Worm (Caenorhabditis elegans): Measurements from ENCODE around the gene cas-1.

cas-1 gene

ce11 chrX:16821533-16821932, 8.1 kb upstream of the cas-1 start:
- TF ChIP-seq akir-1 (GFP tag; optimal IDR thresholded peaks at IDR 0.05) (no peak), nhr-179 (tag; optimal IDR thresholded peaks at IDR 0.05) (no peak), ztf-26 (tag; optimal IDR thresholded peaks at IDR 0.05) (no peak)

- TF ChIP-seq nfyb-1 (GFP tag; IDR thresholded peaks at IDR 0.05) (no peak), lir-1 (GFP tag; conservative IDR thresholded peaks at IDR 0.05) (no peak), B0261.1 (tag; optimal IDR thresholded peaks at IDR 0.05) (no peak), ztf-26 (tag; optimal IDR thresholded peaks at IDR 0.05) (no peak), gei-17 (GFP tag; optimal IDR thresholded peaks at IDR 0.05) (no peak), B0336.3 (GFP tag; IDR thresholded peaks at IDR 0.05) (no peak), B0019.2 (GFP tag; conservative IDR thresholded peaks at IDR 0.05) (no peak), egl-44 (GFP tag; IDR thresholded peaks at IDR 0.05) (no peak)
These were observed 4.8 kb upstream of the cas-1 start for ce11 chrX:16818271-16818670.

DNA sequence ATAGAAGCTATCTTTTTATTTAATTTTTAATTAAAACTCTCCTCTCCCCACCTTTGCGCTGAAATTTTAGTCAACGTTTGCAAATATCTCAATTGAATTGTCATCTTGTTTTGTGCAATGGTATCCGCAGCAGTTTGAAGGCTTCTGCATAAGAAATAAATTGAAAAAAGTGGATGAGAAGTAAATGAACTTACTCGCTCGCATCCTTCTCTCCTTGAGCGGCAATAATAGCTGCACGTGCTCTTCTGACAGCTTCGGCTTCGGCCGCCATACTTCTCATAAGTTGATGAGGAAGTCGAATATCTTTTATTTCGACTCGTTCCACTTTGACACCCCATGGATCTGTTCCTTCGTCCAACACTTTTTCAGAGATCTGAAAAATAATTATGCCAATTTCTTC, 3.4 kb upstream of the cas-1 start:
- TF ChIP-seq snpc-4 (GFP tag; optimal IDR thresholded peaks at IDR 0.05) (no peak), snpc-4 (tag; optimal IDR thresholded peaks at IDR 0.05) (no peak), Y67H2A.10 (GFP tag; conservative IDR thresholded peaks at IDR 0.05) (no peak), nfya-2 (GFP tag; IDR thresholded peaks at IDR 0.05) (no peak), B0035.1 (tag; optimal IDR thresholded peaks at IDR 0.05) (no peak), nhr-27 (tag; optimal IDR thresholded peaks at IDR 0.05) (no peak), lin-54 (GFP tag; optimal IDR thresholded peaks at IDR 0.05) (no peak), aptf-3 (GFP tag; IDR thresholded peaks at IDR 0.05) (no peak), let-607 (tag; optimal IDR thresholded peaks at IDR 0.05) (no peak), hlh-12 (tag; optimal IDR thresholded peaks at IDR 0.05) (no peak), ztf-28 (GFP tag; IDR thresholded peaks at IDR 0.05) (no peak), ceh-100 (GFP tag; IDR thresholded peaks at IDR 0.05) (no peak), hlh-26 (GFP tag; conservative IDR thresholded peaks at IDR 0.05) (no peak), rec-8 (tag; optimal IDR thresholded peaks at IDR 0.05) (no peak), mcd-1 (GFP tag; IDR thresholded peaks at IDR 0.05) (no peak), sptf-2 (GFP tag; optimal IDR thresholded peaks at IDR 0.05) (no peak), ztf-22 (GFP tag; optimal IDR thresholded peaks at IDR 0.05) (no peak), attf-6 (GFP tag; IDR thresholded peaks at IDR 0.05) (no peak)

ce11 chrX:16815508-16815907, 2.1 kb upstream of the cas-1 start:
- TF ChIP-seq zim-3 (tag; optimal IDR thresholded peaks at IDR 0.05) (no peak), nfya-1 (tag; optimal IDR thresholded peaks at IDR 0.05; ENCODE audit: borderline replicate concordance, insufficient read depth) (no peak), dpff-1 (tag; optimal IDR thresholded peaks at IDR 0.05) (no peak), tbp1 (GFP tag; optimal IDR thresholded peaks at IDR 0.05) (no peak), pbrm-1 (GFP tag; IDR thresholded peaks at IDR 0.05) (no peak)

DNA sequence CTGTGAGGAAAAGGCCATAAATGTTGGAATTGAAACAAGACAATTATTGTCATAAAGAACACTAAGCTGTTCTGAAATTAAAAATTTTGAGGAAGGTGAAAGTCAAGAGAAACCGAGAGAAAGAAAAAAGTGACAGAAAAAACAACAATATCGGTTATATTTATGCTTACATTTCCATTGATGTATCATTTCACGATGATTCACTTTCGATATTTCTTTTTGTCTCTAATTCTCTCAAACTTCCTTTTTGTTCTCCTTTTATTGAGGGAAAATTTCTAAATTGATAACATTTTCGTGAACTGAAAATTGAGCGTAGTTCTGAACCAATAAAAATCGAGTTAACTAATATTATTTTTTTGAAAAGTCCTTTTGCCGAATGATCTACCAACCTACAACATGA, 1.5 kb upstream of the cas-1 start:
- TF ChIP-seq nhr-80 (tag; optimal IDR thresholded peaks at IDR 0.05) = peak; percentile 30
- TF ChIP-seq lsl-1 (GFP tag; optimal IDR thresholded peaks at IDR 0.05) = no peak
- TF ChIP-seq snpc-3.4 (tag; optimal IDR thresholded peaks at IDR 0.05) = no peak
- TF ChIP-seq ztf-6 (GFP tag; IDR thresholded peaks at IDR 0.05) = no peak
- no peak for TF ChIP-seq sdz-38 (tag; optimal IDR thresholded peaks at IDR 0.05)
- no peak for TF ChIP-seq sptf-2 (GFP tag; optimal IDR thresholded peaks at IDR 0.05)
- TF ChIP-seq Y53G8AR.9 (GFP tag; conservative IDR thresholded peaks at IDR 0.05) = no peak
- no peak for TF ChIP-seq B0336.3 (GFP tag; IDR thresholded peaks at IDR 0.05)
- TF ChIP-seq Y56A3A.18 (GFP tag; IDR thresholded peaks at IDR 0.05) = no peak

All from whole organism, young adult.